Worm (Caenorhabditis elegans) whole organism, L3 larva: ENCODE measurements around the gene ZK856.14.

Source experiments
- R02D3.7 ChIP-seq: fragments of 150-350 bp; optimal IDR thresholded peaks from 2 replicates; lab custom pipeline; 2014; ENCODE audit warnings: missing biosample characterization, missing genetic modification characterization
- aly-2 ChIP-seq: fragments of 150-350 bp; optimal IDR thresholded peaks from 2 replicates; lab custom pipeline; 2014; ENCODE audit warnings: missing biosample characterization, missing genetic modification characterization
- ceh-16 ChIP-seq: sonication (generic microtip); optimal IDR thresholded peaks from 2 replicates; lab custom pipeline; 2017; ENCODE audit warnings: missing biosample characterization, missing genetic modification characterization
- ceh-28 ChIP-seq: fragments of 150-350 bp; optimal IDR thresholded peaks from 2 replicates; lab custom pipeline; 2014; ENCODE audit warnings: missing biosample characterization, missing genetic modification reagents, missing genetic modification characterization
- ceh-82 ChIP-seq: fragments of 150-350 bp; optimal IDR thresholded peaks from 2 replicates; lab custom pipeline; 2014; ENCODE audit warnings: missing biosample characterization, missing genetic modification characterization
- ceh-9 ChIP-seq: sonication (generic microtip); optimal IDR thresholded peaks from 2 replicates; lab custom pipeline; 2018; ENCODE audit warnings: missing biosample characterization, missing genetic modification characterization
- daf-12 ChIP-seq: fragments of 150-350 bp; optimal IDR thresholded peaks from 2 replicates; lab custom pipeline; 2014; ENCODE audit warnings: missing biosample characterization, missing genetic modification reagents, missing genetic modification characterization
- egl-5 ChIP-seq: fragments of 150-350 bp; optimal IDR thresholded peaks from 2 replicates; lab custom pipeline; 2017; ENCODE audit warnings: missing biosample characterization, missing genetic modification reagents, missing genetic modification characterization, inconsistent platforms
- elt-1 ChIP-seq: fragments of 150-350 bp; optimal IDR thresholded peaks from 2 replicates; lab custom pipeline; 2014; ENCODE audit warnings: missing biosample characterization, missing genetic modification characterization
- elt-2 ChIP-seq: sonication (generic microtip); optimal IDR thresholded peaks from 2 replicates; lab custom pipeline; 2016; ENCODE audit warnings: missing genetic modification reagents, mild to moderate bottlenecking, missing genetic modification characterization, missing compliant biosample characterization
- elt-3 ChIP-seq, 3 experiments: fragments of 150-350 bp in 1 of 3; sonication (generic microtip) in 2 of 3; optimal IDR thresholded peaks; 2 replicates in 2 of 3; 4 replicates in 1 of 3; lab custom pipeline; 2014 to 2017; ENCODE audit warnings: missing biosample characterization in 3 of 3, missing genetic modification characterization in 3 of 3
- eor-1 ChIP-seq, 2 experiments: fragments of 150-350 bp; optimal IDR thresholded peaks; 2 replicates each; lab custom pipeline; 2014 to 2018; ENCODE audit warnings: missing biosample characterization in 2 of 2, missing genetic modification characterization in 2 of 2
- fkh-10 ChIP-seq: sonication (generic microtip); optimal IDR thresholded peaks from 2 replicates; lab custom pipeline; 2017; ENCODE audit warnings: missing biosample characterization, missing genetic modification reagents, missing genetic modification characterization
- fkh-2 ChIP-seq: fragments of 150-350 bp; optimal IDR thresholded peaks from 2 replicates; lab custom pipeline; 2014; ENCODE audit warnings: missing biosample characterization, missing genetic modification reagents, missing genetic modification characterization
- fos-1 ChIP-seq: fragments of 150-350 bp; optimal IDR thresholded peaks from 2 replicates; lab custom pipeline; 2014; ENCODE audit warnings: missing biosample characterization, missing genetic modification characterization
- hmg-11 ChIP-seq: sonication (generic microtip); optimal IDR thresholded peaks from 2 replicates; lab custom pipeline; 2016; ENCODE audit warnings: missing genetic modification characterization, missing compliant biosample characterization
- jun-1 ChIP-seq: fragments of 150-350 bp; optimal IDR thresholded peaks from 2 replicates; lab custom pipeline; 2014; ENCODE audit warnings: missing biosample characterization, missing genetic modification reagents, missing genetic modification characterization
- lin-15B ChIP-seq: fragments of 150-350 bp; optimal IDR thresholded peaks from 2 replicates; lab custom pipeline; 2014; ENCODE audit warnings: missing biosample characterization, missing genetic modification characterization
- lin-39 ChIP-seq: fragments of 150-350 bp; optimal IDR thresholded peaks from 2 replicates; lab custom pipeline; 2018; ENCODE audit warnings: missing biosample characterization, missing genetic modification reagents, missing genetic modification characterization
- lsy-12 ChIP-seq: sonication (generic microtip); optimal IDR thresholded peaks from 2 replicates; lab custom pipeline; 2016; ENCODE audit warnings: mild to moderate bottlenecking, missing genetic modification characterization, missing compliant biosample characterization
- mdl-1 ChIP-seq: fragments of 150-350 bp; optimal IDR thresholded peaks from 2 replicates; lab custom pipeline; 2014; ENCODE audit warnings: missing biosample characterization, missing genetic modification characterization
- mml-1 ChIP-seq: fragments of 150-350 bp; sonication (generic microtip); optimal IDR thresholded peaks from 3 replicates; lab custom pipeline; 2014; ENCODE audit warnings: missing biosample characterization, missing genetic modification characterization
- nfya-1 ChIP-seq: sonication (generic microtip); optimal IDR thresholded peaks from 2 replicates; lab custom pipeline; 2017; ENCODE audit warnings: missing genetic modification characterization, mild to moderate bottlenecking, missing compliant biosample characterization, antibody characterized with exemption, moderate library complexity; ENCODE audit not compliant: insufficient read depth
- nhr-11 ChIP-seq: fragments of 150-350 bp; optimal IDR thresholded peaks from 2 replicates; lab custom pipeline; 2014; ENCODE audit warnings: missing biosample characterization, missing genetic modification characterization
- nhr-12 ChIP-seq: fragments of 150-350 bp; optimal IDR thresholded peaks from 2 replicates; lab custom pipeline; 2014; ENCODE audit warnings: missing biosample characterization, missing genetic modification characterization
- nhr-237 ChIP-seq: fragments of 150-350 bp; optimal IDR thresholded peaks from 2 replicates; lab custom pipeline; 2014; ENCODE audit warnings: missing biosample characterization, missing genetic modification characterization
- nhr-25 ChIP-seq: sonication (generic microtip); optimal IDR thresholded peaks from 2 replicates; lab custom pipeline; 2017; ENCODE audit warnings: missing biosample characterization, missing genetic modification characterization
- nhr-28 ChIP-seq: fragments of 150-350 bp; optimal IDR thresholded peaks from 2 replicates; lab custom pipeline; 2014; ENCODE audit warnings: missing biosample characterization, missing genetic modification characterization
- nhr-43 ChIP-seq: sonication (generic microtip); optimal IDR thresholded peaks from 2 replicates; lab custom pipeline; 2016; ENCODE audit warnings: mild to moderate bottlenecking, missing genetic modification characterization, missing compliant biosample characterization; ENCODE audit not compliant: poor library complexity, severe bottlenecking
- nhr-67 ChIP-seq: fragments of 150-350 bp; optimal IDR thresholded peaks from 2 replicates; lab custom pipeline; 2014; ENCODE audit warnings: missing biosample characterization, missing genetic modification characterization
- nhr-76 ChIP-seq: fragments of 150-350 bp; sonication (generic microtip); optimal IDR thresholded peaks from 5 replicates; lab custom pipeline; 2014; ENCODE audit warnings: missing biosample characterization, missing genetic modification characterization
- nhr-77 ChIP-seq: fragments of 150-350 bp; optimal IDR thresholded peaks from 2 replicates; lab custom pipeline; 2014; ENCODE audit warnings: missing biosample characterization, missing genetic modification characterization
- pha-4 ChIP-seq: fragments of 150-350 bp; optimal IDR thresholded peaks from 2 replicates; lab custom pipeline; 2014; ENCODE audit warnings: missing biosample characterization, missing genetic modification reagents, missing genetic modification characterization
- pqm-1 ChIP-seq: fragments of 150-350 bp; optimal IDR thresholded peaks from 2 replicates; lab custom pipeline; 2017; ENCODE audit warnings: missing biosample characterization, missing genetic modification characterization, inconsistent platforms
- sea-2 ChIP-seq: fragments of 150-350 bp; sonication (generic microtip); optimal IDR thresholded peaks from 4 replicates; lab custom pipeline; 2014; ENCODE audit warnings: missing biosample characterization, missing genetic modification reagents, missing genetic modification characterization
- skn-1 ChIP-seq: fragments of 150-350 bp; optimal IDR thresholded peaks from 2 replicates; lab custom pipeline; 2014; ENCODE audit warnings: missing biosample characterization, missing genetic modification characterization
- snpc-4 ChIP-seq: fragments of 150-350 bp; optimal IDR thresholded peaks from 2 replicates; lab custom pipeline; 2014; ENCODE audit warnings: missing biosample characterization, missing genetic modification characterization
- tbx-2 ChIP-seq: sonication (generic microtip); optimal IDR thresholded peaks from 2 replicates; lab custom pipeline; 2016; ENCODE audit warnings: mild to moderate bottlenecking, missing genetic modification characterization, missing compliant biosample characterization
- unc-39 ChIP-seq: sonication (generic microtip); optimal IDR thresholded peaks from 4 replicates; lab custom pipeline; 2017; ENCODE audit warnings: missing biosample characterization, missing genetic modification characterization
- unc-62 ChIP-seq: fragments of 150-350 bp; sonication (generic microtip); optimal IDR thresholded peaks from 4 replicates; lab custom pipeline; 2014; ENCODE audit warnings: missing biosample characterization, missing genetic modification reagents, missing genetic modification characterization
- zag-1 ChIP-seq: fragments of 150-350 bp; optimal IDR thresholded peaks from 2 replicates; lab custom pipeline; 2014; ENCODE audit warnings: missing biosample characterization, missing genetic modification characterization
- ztf-11 ChIP-seq: fragments of 150-350 bp; optimal IDR thresholded peaks from 2 replicates; lab custom pipeline; 2014; ENCODE audit warnings: missing biosample characterization, missing genetic modification characterization
- ztf-4 ChIP-seq: fragments of 150-350 bp; optimal IDR thresholded peaks from 2 replicates; lab custom pipeline; 2014; ENCODE audit warnings: missing biosample characterization, missing genetic modification characterization

Gene ZK856.14

DNA sequence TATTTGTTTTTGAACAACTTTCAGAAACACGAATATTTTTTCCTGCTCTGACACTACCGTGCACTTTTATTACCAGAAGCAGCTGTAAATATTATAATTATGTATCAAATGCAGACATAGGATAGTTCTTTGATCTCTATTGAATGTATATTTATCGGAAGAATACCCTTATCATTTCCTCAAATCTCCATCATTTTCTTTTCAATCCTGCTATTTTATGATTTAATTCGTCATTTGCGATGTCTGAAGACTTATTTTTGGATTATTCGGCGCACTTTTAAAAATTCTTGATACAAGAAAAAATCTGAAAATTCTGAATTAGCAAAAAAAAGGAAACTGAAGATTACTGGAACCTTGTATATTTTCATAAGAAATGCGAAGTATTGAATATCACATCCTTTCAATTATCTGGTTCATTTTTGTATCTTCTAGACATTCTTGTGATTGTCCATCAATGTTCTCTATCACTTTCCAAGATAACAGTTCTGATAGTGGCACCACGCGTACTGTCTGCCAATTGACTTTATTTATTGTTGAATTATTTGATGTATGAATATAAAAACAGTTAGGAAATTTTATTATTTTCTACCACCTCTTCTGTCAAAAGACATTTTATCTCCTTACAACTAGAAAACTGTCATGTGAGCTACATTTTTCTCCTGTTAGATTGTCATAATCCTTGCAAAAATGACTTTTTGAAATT is 27.3 kb downstream of the ZK856.14 start:
- TF ChIP-seq elt-2 (tag; lab: Kevin White, UChicago) (peak; percentile 68), unc-62 (GFP tag; lab: Kevin White, UChicago) (no peak), pqm-1 (tag; lab: Kevin White, UChicago) (peak; percentile 2), ceh-28 (no peak), aly-2 (tag; lab: Kevin White, UChicago) (no peak), tbx-2 (tag; lab: Kevin White, UChicago) (no peak)

DNA sequence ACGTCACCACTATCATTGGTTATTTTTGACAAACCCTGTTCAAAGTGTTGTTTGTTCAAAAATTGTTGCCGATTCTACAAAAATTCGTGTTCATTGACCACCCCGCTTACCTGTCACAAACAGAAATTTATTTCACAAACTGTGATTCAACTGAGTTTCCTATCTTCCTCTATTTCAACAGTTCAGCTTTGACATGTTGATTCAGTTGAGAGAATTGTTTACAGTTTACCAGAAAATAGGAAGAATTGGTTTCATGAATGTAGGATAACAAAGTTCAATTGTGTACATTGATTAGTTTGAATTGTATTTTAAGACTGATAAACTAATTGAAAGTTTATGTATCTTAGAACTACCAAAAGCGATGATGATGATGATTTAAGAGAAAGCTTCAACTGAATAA is 28.8 kb downstream of the ZK856.14 start:
- TF ChIP-seq pha-4 (tag; lab: Kevin White, UChicago) (peak; percentile 90), lin-39 (tag; lab: Kevin White, UChicago) (no peak), elt-2 (tag; lab: Kevin White, UChicago) (peak; percentile 38), fos-1 (tag; lab: Kevin White, UChicago) (no peak), jun-1 (tag; lab: Kevin White, UChicago) (no peak), pqm-1 (tag; lab: Kevin White, UChicago) (peak; percentile 30)
- TF ChIP-seq, all 47 proteins: peak for 3

DNA sequence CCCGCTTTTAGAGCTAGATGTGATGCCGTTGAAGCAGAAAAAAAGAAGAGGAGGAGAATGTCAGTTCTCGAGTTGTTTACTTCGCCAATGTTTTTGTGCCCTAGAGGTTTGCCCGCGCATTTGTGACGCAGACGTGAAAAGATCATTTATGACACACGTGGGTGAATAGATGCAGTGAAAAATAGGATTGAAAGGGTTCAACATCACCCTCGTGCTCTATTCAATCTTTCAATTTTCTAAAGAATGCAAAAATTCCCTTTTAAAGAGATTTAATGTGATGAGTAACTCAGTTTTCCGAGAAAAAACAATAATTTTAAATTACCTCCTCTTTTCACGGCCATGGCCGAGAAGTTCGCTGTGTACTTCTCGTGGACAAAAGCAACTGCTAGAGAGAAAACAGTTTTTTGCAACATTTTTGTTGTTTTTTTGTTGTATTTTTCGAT is 29.6 kb downstream of the ZK856.14 start:
- TF ChIP-seq ceh-9 (no peak), fkh-10 (GFP tag; lab: Kevin White, UChicago) (peak; percentile 57), pha-4 (tag; lab: Kevin White, UChicago) (peak; percentile 79), hmg-11 (tag; lab: Kevin White, UChicago) (no peak), nfya-1 (tag; lab: Kevin White, UChicago) (peak; percentile 66), lin-15B (peak; percentile 34), snpc-4 (peak; percentile 18), jun-1 (tag; lab: Kevin White, UChicago) (no peak), egl-5 (peak; percentile 62), nhr-77 (tag; lab: Kevin White, UChicago) (no peak), lin-39 (tag; lab: Kevin White, UChicago) (peak; percentile 94), mdl-1 (peak; percentile 89)

ce11 chrV:10246967-10247366 is 30.1 kb downstream of the ZK856.14 start:
- TF ChIP-seq tbx-2 (tag; lab: Kevin White, UChicago) (no peak), elt-2 (tag; lab: Kevin White, UChicago) (peak; percentile 19), aly-2 (tag; lab: Kevin White, UChicago) (no peak), pqm-1 (tag; lab: Kevin White, UChicago) (no peak), unc-62 (GFP tag; lab: Kevin White, UChicago) (no peak), nhr-28 (tag; lab: Kevin White, UChicago) (no peak), nhr-12 (tag; lab: Kevin White, UChicago) (no peak), skn-1 (tag; lab: Kevin White, UChicago) (no peak), pha-4 (tag; lab: Kevin White, UChicago) (peak; percentile 67), fos-1 (tag; lab: Kevin White, UChicago) (no peak), daf-12 (tag; lab: Kevin White, UChicago) (no peak), nhr-43 (no peak), ztf-11 (tag; lab: Kevin White, UChicago) (no peak), ceh-9 (no peak), elt-3 (tag; optimal IDR thresholded peaks at IDR 0.05; lab: Kevin White, UChicago) (no peak), sea-2 (GFP tag; lab: Kevin White, UChicago) (no peak), eor-1 (tag; optimal IDR thresholded peaks at IDR 0.05; lab: Kevin White, UChicago) (no peak), elt-1 (tag; lab: Kevin White, UChicago) (no peak), egl-5 (no peak), mdl-1 (no peak), ceh-16 (tag; lab: Kevin White, UChicago) (no peak), fkh-2 (tag; lab: Kevin White, UChicago) (no peak), hmg-11 (tag; lab: Kevin White, UChicago) (peak; percentile 38), lin-15B (no peak), lin-39 (tag; lab: Kevin White, UChicago) (peak; percentile 13), nhr-77 (tag; lab: Kevin White, UChicago) (no peak), ceh-82 (tag; lab: Kevin White, UChicago) (no peak), nhr-237 (tag; lab: Kevin White, UChicago) (no peak), lsy-12 (tag; lab: Kevin White, UChicago) (no peak), nhr-76 (tag; lab: Kevin White, UChicago) (no peak), nhr-67 (tag; lab: Kevin White, UChicago) (no peak), mml-1 (tag; lab: Kevin White, UChicago) (no peak), ztf-4 (tag; lab: Kevin White, UChicago) (no peak), nhr-25 (no peak), nhr-11 (no peak), ceh-28 (no peak), zag-1 (tag; lab: Kevin White, UChicago) (no peak), fkh-10 (GFP tag; lab: Kevin White, UChicago) (no peak), R02D3.7 (tag; lab: Kevin White, UChicago) (no peak), unc-39 (no peak), snpc-4 (peak; percentile 10)
